Worm (Caenorhabditis elegans): Measurements from ENCODE around the gene C35D6.4.
"Not testable (repeated sequence)": the region's sequence is repeated elsewhere in the genome, so short reads cannot be mapped to it uniquely, and the experiment has no call there.

Gene C35D6.4

ce11 chrIV:16350690-16351089 lies at the start of gene C35D6.4:
Gene C35D6.4, plus strand, starts transcription at chrIV:16350990.
- no peak for TF ChIP-seq ama-1 (optimal IDR thresholded peaks at IDR 0.05)
- TF ChIP-seq nhr-67 (tag; optimal IDR thresholded peaks at IDR 0.05), result no peak
- TF ChIP-seq nhr-43 (tag; optimal IDR thresholded peaks at IDR 0.05; ENCODE audit: poor library complexity, severe bottlenecking), result no peak
- TF ChIP-seq ceh-9 (tag; optimal IDR thresholded peaks at IDR 0.05), result no peak
- TF ChIP-seq tbx-2 (tag; optimal IDR thresholded peaks at IDR 0.05), result no peak
- TF ChIP-seq elt-2 (tag; optimal IDR thresholded peaks at IDR 0.05), result no peak
- TF ChIP-seq snpc-4 (tag; optimal IDR thresholded peaks at IDR 0.05), result no peak
- TF ChIP-seq egl-5 (tag; optimal IDR thresholded peaks at IDR 0.05), result no peak
- no peak for TF ChIP-seq R02D3.7 (tag; optimal IDR thresholded peaks at IDR 0.05)
- TF ChIP-seq pha-4 (tag; optimal IDR thresholded peaks at IDR 0.05), result no peak
- TF ChIP-seq lin-15B (tag; optimal IDR thresholded peaks at IDR 0.05), result no peak
- TF ChIP-seq egl-27 (tag; optimal IDR thresholded peaks at IDR 0.05), result no peak
- no peak for TF ChIP-seq ceh-16 (tag; optimal IDR thresholded peaks at IDR 0.05)
- TF ChIP-seq elt-1 (tag; optimal IDR thresholded peaks at IDR 0.05), result no peak
- TF ChIP-seq nfya-1 (tag; optimal IDR thresholded peaks at IDR 0.05; ENCODE audit: insufficient read depth), result no peak
- TF ChIP-seq ztf-4 (tag; optimal IDR thresholded peaks at IDR 0.05), result no peak
- no peak for TF ChIP-seq nhr-25 (tag; optimal IDR thresholded peaks at IDR 0.05)
- TF ChIP-seq nhr-12 (tag; optimal IDR thresholded peaks at IDR 0.05), result no peak
- no peak for TF ChIP-seq ceh-82 (tag; optimal IDR thresholded peaks at IDR 0.05)
- no peak for TF ChIP-seq unc-62 (GFP tag; optimal IDR thresholded peaks at IDR 0.05)

ce11 chrIV:16306918-16307317 lies 43.9 kb upstream of the C35D6.4 start:
- no peak for TF ChIP-seq eor-1 (tag; optimal IDR thresholded peaks at IDR 0.05)
- TF ChIP-seq hmg-11 (tag; optimal IDR thresholded peaks at IDR 0.05), result no peak
- no peak for TF ChIP-seq daf-12 (tag; optimal IDR thresholded peaks at IDR 0.05)
- no peak for TF ChIP-seq ceh-28 (tag; optimal IDR thresholded peaks at IDR 0.05)
- TF ChIP-seq nhr-25 (tag; optimal IDR thresholded peaks at IDR 0.05), result no peak
- no peak for TF ChIP-seq skn-1 (tag; optimal IDR thresholded peaks at IDR 0.05)
- no peak for TF ChIP-seq egl-5 (tag; optimal IDR thresholded peaks at IDR 0.05)
- no peak for TF ChIP-seq fkh-10 (GFP tag; optimal IDR thresholded peaks at IDR 0.05)
- no peak for TF ChIP-seq snpc-4 (tag; optimal IDR thresholded peaks at IDR 0.05)
- no peak for TF ChIP-seq jun-1 (tag; optimal IDR thresholded peaks at IDR 0.05)
- TF ChIP-seq sea-2 (GFP tag; optimal IDR thresholded peaks at IDR 0.05), result no peak
- TF ChIP-seq nhr-28 (tag; optimal IDR thresholded peaks at IDR 0.05), result no peak
- TF ChIP-seq ceh-82 (tag; optimal IDR thresholded peaks at IDR 0.05), result no peak
- TF ChIP-seq zag-1 (tag; optimal IDR thresholded peaks at IDR 0.05), result no peak
- no peak for TF ChIP-seq mdl-1 (tag; optimal IDR thresholded peaks at IDR 0.05)
- TF ChIP-seq egl-27 (tag; optimal IDR thresholded peaks at IDR 0.05), result no peak
- no peak for TF ChIP-seq pqm-1 (tag; optimal IDR thresholded peaks at IDR 0.05)
- TF ChIP-seq nhr-12 (tag; optimal IDR thresholded peaks at IDR 0.05), result no peak
- no peak for TF ChIP-seq ztf-4 (tag; optimal IDR thresholded peaks at IDR 0.05)
- no peak for TF ChIP-seq nhr-77 (tag; optimal IDR thresholded peaks at IDR 0.05)

ce11 chrIV:16307925-16308324 lies 42.9 kb upstream of the C35D6.4 start, which contains the start of gene rac-2:
Gene rac-2, plus strand, starts transcription at chrIV:16308225.
- TF ChIP-seq ztf-4, fos-1, egl-5 (tag; optimal IDR thresholded peaks at IDR 0.05): not testable (repeated sequence)

ce11 chrIV:16310103-16310502 lies 40.7 kb upstream of the C35D6.4 start:
- no peak for TF ChIP-seq nhr-43 (tag; optimal IDR thresholded peaks at IDR 0.05; ENCODE audit: poor library complexity, severe bottlenecking)
- TF ChIP-seq ceh-82 (tag; optimal IDR thresholded peaks at IDR 0.05), result no peak
- TF ChIP-seq egl-5 (tag; optimal IDR thresholded peaks at IDR 0.05), result no peak
- no peak for TF ChIP-seq ceh-16 (tag; optimal IDR thresholded peaks at IDR 0.05)

- no peak for TF ChIP-seq nhr-11 (tag; optimal IDR thresholded peaks at IDR 0.05)
- no peak for TF ChIP-seq sea-2 (GFP tag; optimal IDR thresholded peaks at IDR 0.05)
- no peak for TF ChIP-seq nfya-1 (tag; optimal IDR thresholded peaks at IDR 0.05; ENCODE audit: insufficient read depth)
- no peak for TF ChIP-seq mml-1 (tag; optimal IDR thresholded peaks at IDR 0.05)
- TF ChIP-seq daf-12 (tag; optimal IDR thresholded peaks at IDR 0.05), result no peak
- no peak for TF ChIP-seq unc-62 (GFP tag; optimal IDR thresholded peaks at IDR 0.05)
- no peak for TF ChIP-seq unc-39 (tag; optimal IDR thresholded peaks at IDR 0.05)
- TF ChIP-seq snpc-4 (tag; optimal IDR thresholded peaks at IDR 0.05), result no peak
- TF ChIP-seq ceh-82 (tag; optimal IDR thresholded peaks at IDR 0.05), result no peak
- no peak for TF ChIP-seq lin-39 (tag; optimal IDR thresholded peaks at IDR 0.05)
- no peak for TF ChIP-seq nhr-77 (tag; optimal IDR thresholded peaks at IDR 0.05)
- TF ChIP-seq ztf-11 (tag; optimal IDR thresholded peaks at IDR 0.05), result no peak
- no peak for TF ChIP-seq tbx-2 (tag; optimal IDR thresholded peaks at IDR 0.05)
- TF ChIP-seq nhr-12 (tag; optimal IDR thresholded peaks at IDR 0.05), result no peak
- TF ChIP-seq ceh-28 (tag; optimal IDR thresholded peaks at IDR 0.05), result no peak
- TF ChIP-seq ceh-16 (tag; optimal IDR thresholded peaks at IDR 0.05), result no peak
- TF ChIP-seq lsy-12 (tag; optimal IDR thresholded peaks at IDR 0.05), result no peak
- TF ChIP-seq R02D3.7 (tag; optimal IDR thresholded peaks at IDR 0.05), result no peak
These were observed 30.4 kb upstream of the C35D6.4 start, which contains the start of gene K03D3.5 for ce11 chrIV:16320410-16320809. Gene K03D3.5, minus strand, starts transcription at chrIV:16320510.
